Fruit fly (Drosophila melanogaster) whole organism, wandering third instar larva: ENCODE results near the gene Hsp67Ba.

ENCODE experiments used
- Abd-B ChIP-seq: fragments of >200 bp; optimal IDR thresholded peaks from 2 replicates; lab custom pipeline; 2017; ENCODE audit warnings: missing biosample characterization, missing genetic modification characterization
- CG32264 ChIP-seq: fragments of 200-800 bp; sonication (Bioruptor generic); optimal IDR thresholded peaks from 2 replicates; lab custom pipeline; 2016; ENCODE audit warnings: missing biosample characterization, missing genetic modification characterization
- CG9705 ChIP-seq: fragments of 200-800 bp; sonication (Bioruptor generic); optimal IDR thresholded peaks from 2 replicates; lab custom pipeline; 2018; ENCODE audit warnings: missing biosample characterization, mild to moderate bottlenecking, missing genetic modification characterization
- CrebA ChIP-seq: fragments of 200-800 bp; sonication (Bioruptor generic); optimal IDR thresholded peaks from 2 replicates; lab custom pipeline; 2016; ENCODE audit warnings: missing biosample characterization, mild to moderate bottlenecking, missing genetic modification characterization, borderline replicate concordance
- Dfd ChIP-seq: fragments of >200 bp; optimal IDR thresholded peaks from 2 replicates; lab custom pipeline; 2017; ENCODE audit warnings: missing biosample characterization, missing genetic modification characterization
- Dif ChIP-seq: fragments of 200-275, 200-300 bp; sonication (Bioruptor generic); optimal IDR thresholded peaks from 2 replicates; lab custom pipeline; 2018; ENCODE audit warnings: missing biosample characterization, missing genetic modification characterization; ENCODE audit not compliant: partially characterized antibody
- GATAd ChIP-seq: sonication (Bioruptor generic); optimal IDR thresholded peaks from 2 replicates; lab custom pipeline; 2016; ENCODE audit warnings: missing biosample characterization, missing genetic modification characterization
- HLH106 ChIP-seq: fragments of 200-800 bp; optimal IDR thresholded peaks from 3 replicates; lab custom pipeline; 2019; ENCODE audit warnings: missing biosample characterization, mild to moderate bottlenecking, missing genetic modification characterization, moderate library complexity
- Hnf4 ChIP-seq: fragments of 200-800 bp; sonication (Bioruptor generic); optimal IDR thresholded peaks from 2 replicates; lab custom pipeline; 2016; ENCODE audit warnings: missing biosample characterization, mild to moderate bottlenecking, missing genetic modification characterization
- Hr78 ChIP-seq: fragments of >200 bp; optimal IDR thresholded peaks from 2 replicates; lab custom pipeline; 2017; ENCODE audit warnings: missing biosample characterization, missing genetic modification characterization
- Hr83 ChIP-seq: fragments of 200-300 bp; sonication (Bioruptor generic); optimal IDR thresholded peaks from 2 replicates; lab custom pipeline; 2016; ENCODE audit warnings: missing biosample characterization, mild to moderate bottlenecking, missing genetic modification characterization, moderate library complexity; ENCODE audit not compliant: poor library complexity, severe bottlenecking
- Jra ChIP-seq: sonication (Bioruptor generic); optimal IDR thresholded peaks from 2 replicates; lab custom pipeline; 2016; ENCODE audit warnings: missing biosample characterization, missing genetic modification characterization
- Mio ChIP-seq: sonication (Bioruptor generic); optimal IDR thresholded peaks from 2 replicates; lab custom pipeline; 2016; ENCODE audit warnings: missing biosample characterization, missing genetic modification characterization
- Myc ChIP-seq: fragments of >200 bp; optimal IDR thresholded peaks from 2 replicates; lab custom pipeline; 2017
- N ChIP-seq: fragments of >200 bp; optimal IDR thresholded peaks from 2 replicates; lab custom pipeline; 2018; ENCODE audit warnings: missing biosample characterization, missing external identifiers, missing genetic modification characterization
- OdsH ChIP-seq: fragments of 200-800 bp; sonication (Bioruptor generic); optimal IDR thresholded peaks from 2 replicates; lab custom pipeline; 2016; ENCODE audit warnings: missing biosample characterization, mild to moderate bottlenecking, missing genetic modification characterization
- Rel ChIP-seq, 2 experiments: fragments of 200-800 bp; sonication (Bioruptor generic) in 1 of 2; optimal IDR thresholded peaks; 2 replicates in 1 of 2; 3 replicates in 1 of 2; lab custom pipeline; 2016 to 2019; ENCODE audit warnings: mild to moderate bottlenecking in 2 of 2, missing biosample characterization in 2 of 2, missing genetic modification characterization in 2 of 2, moderate library complexity in 1 of 2
- Sp1 ChIP-seq: fragments of 200-800 bp; sonication (Bioruptor generic); optimal IDR thresholded peaks from 3 replicates; lab custom pipeline; 2019; ENCODE audit warnings: missing biosample characterization, mild to moderate bottlenecking, missing genetic modification characterization, moderate library complexity
- Vsx2 ChIP-seq: fragments of 200-300, 225-300 bp; sonication (Bioruptor generic); optimal IDR thresholded peaks from 2 replicates; lab custom pipeline; 2018; ENCODE audit warnings: missing biosample characterization, missing genetic modification characterization; ENCODE audit not compliant: partially characterized antibody
- br ChIP-seq: fragments of 200-800 bp; sonication (Bioruptor generic); optimal IDR thresholded peaks from 2 replicates; lab custom pipeline; 2016; ENCODE audit warnings: missing biosample characterization, missing genetic modification characterization
- brk ChIP-seq: fragments of 200-800 bp; sonication (Bioruptor generic); optimal IDR thresholded peaks from 2 replicates; lab custom pipeline; 2016; ENCODE audit warnings: missing biosample characterization, mild to moderate bottlenecking, missing genetic modification characterization
- dl ChIP-seq, 2 experiments: fragments of 175-275, 200-275 bp in 1 of 2; fragments of 200-275 bp in 1 of 2; sonication (Bioruptor generic); optimal IDR thresholded peaks; lab custom pipeline; 2018; ENCODE audit warnings: mild to moderate bottlenecking in 2 of 2, missing biosample characterization in 2 of 2, missing genetic modification characterization in 2 of 2, moderate library complexity in 2 of 2; ENCODE audit not compliant: partially characterized antibody in 2 of 2, insufficient read depth in 1 of 2
- dmrt93B ChIP-seq: fragments of 200-800 bp; sonication (Bioruptor generic); optimal IDR thresholded peaks from 2 replicates; lab custom pipeline; 2018; ENCODE audit warnings: missing biosample characterization, mild to moderate bottlenecking, missing genetic modification characterization
- dsf ChIP-seq: sonication (Bioruptor generic); optimal IDR thresholded peaks from 2 replicates; lab custom pipeline; 2016; ENCODE audit warnings: missing biosample characterization, missing genetic modification characterization, borderline replicate concordance
- ey ChIP-seq: fragments of 200-800 bp; sonication (Bioruptor generic); optimal IDR thresholded peaks from 2 replicates; lab custom pipeline; 2016; ENCODE audit warnings: missing biosample characterization, missing genetic modification characterization
- foxo ChIP-seq, 2 experiments: fragments of 200-800 bp; sonication (Bioruptor generic); optimal IDR thresholded peaks; 2 replicates in 1 of 2; 3 replicates in 1 of 2; lab custom pipeline; 2016 to 2017; ENCODE audit warnings: missing biosample characterization in 2 of 2, missing genetic modification characterization in 2 of 2
- fru ChIP-seq: fragments of 200-800 bp; sonication (Bioruptor generic); optimal IDR thresholded peaks from 3 replicates; lab custom pipeline; 2016; ENCODE audit warnings: missing biosample characterization, mild to moderate bottlenecking, missing genetic modification characterization
- h ChIP-seq: fragments of 200-800 bp; sonication (Bioruptor generic); optimal IDR thresholded peaks from 3 replicates; lab custom pipeline; 2016; ENCODE audit warnings: missing biosample characterization, mild to moderate bottlenecking, missing genetic modification characterization
- jim ChIP-seq: fragments of 175-275, 200-325 bp; sonication (Bioruptor generic); optimal IDR thresholded peaks from 2 replicates; lab custom pipeline; 2016; ENCODE audit warnings: missing biosample characterization, mild to moderate bottlenecking, missing genetic modification characterization
- lola ChIP-seq: fragments of >200 bp; optimal IDR thresholded peaks from 2 replicates; lab custom pipeline; 2017; ENCODE audit warnings: missing biosample characterization, missing genetic modification characterization
- pan ChIP-seq: fragments of >200 bp; optimal IDR thresholded peaks from 2 replicates; lab custom pipeline; 2017
- psq ChIP-seq: fragments of 200-800 bp; sonication (Bioruptor generic); optimal IDR thresholded peaks from 3 replicates; lab custom pipeline; 2017; ENCODE audit warnings: missing biosample characterization, mild to moderate bottlenecking, missing genetic modification characterization, moderate library complexity
- rgr ChIP-seq: fragments of 200-800 bp; sonication (Bioruptor generic); optimal IDR thresholded peaks from 3 replicates; lab custom pipeline; 2016; ENCODE audit warnings: missing biosample characterization, mild to moderate bottlenecking, missing genetic modification characterization
- sage ChIP-seq: fragments of 200-800 bp; sonication (Bioruptor generic); optimal IDR thresholded peaks from 2 replicates; lab custom pipeline; 2016; ENCODE audit warnings: missing biosample characterization, mild to moderate bottlenecking, missing genetic modification characterization
- sv ChIP-seq: fragments of 200-800 bp; sonication (Bioruptor generic); optimal IDR thresholded peaks from 3 replicates; lab custom pipeline; 2016; ENCODE audit warnings: missing biosample characterization, missing genetic modification characterization
- tai ChIP-seq: sonication (Bioruptor generic); optimal IDR thresholded peaks from 2 replicates; lab custom pipeline; 2016; ENCODE audit warnings: missing biosample characterization, missing genetic modification characterization
- usp ChIP-seq: fragments of >200 bp; optimal IDR thresholded peaks from 2 replicates; lab custom pipeline; 2017; ENCODE audit warnings: missing biosample characterization, missing genetic modification characterization
- woc ChIP-seq: sonication (Bioruptor generic); optimal IDR thresholded peaks from 2 replicates; lab custom pipeline; 2016; ENCODE audit warnings: missing biosample characterization, mild to moderate bottlenecking, missing genetic modification characterization

Gene Hsp67Ba

DNA sequence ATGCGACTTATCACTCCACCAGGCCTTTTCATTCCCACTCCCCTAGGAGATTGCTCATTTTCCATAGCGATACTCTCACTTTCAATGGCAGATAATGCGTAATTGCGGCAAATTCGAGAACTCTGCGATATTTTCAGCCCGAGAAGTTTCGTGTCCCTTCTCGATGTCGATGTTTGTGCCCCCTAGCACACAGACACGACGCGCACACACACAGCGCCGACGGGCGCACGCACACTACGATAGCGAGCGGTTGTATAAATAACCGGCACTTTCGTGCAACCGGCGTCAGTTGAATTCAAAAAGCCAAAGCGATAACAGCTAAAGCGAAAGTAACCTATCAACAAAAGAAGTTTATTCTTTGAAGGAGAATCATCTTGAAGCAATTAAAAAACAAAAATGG is 2.3 kb upstream of the Hsp67Ba start, which contains the start of gene Hsp23:
Gene Hsp23 (plus strand): TSS at position 281 of the 400 bp plus-strand sequence.
- peak; percentile 6 for TF ChIP-seq sage
- no peak for TF ChIP-seq pan (lab: Kevin White, UChicago)
- TF ChIP-seq foxo (GFP tag; optimal IDR thresholded peaks at IDR 0.05; lab: Kevin White, UChicago) = peak; percentile 43 to 45
- TF ChIP-seq dsf (GFP tag; lab: Kevin White, UChicago) = no peak
- no peak for TF ChIP-seq jim
- no peak for TF ChIP-seq Rel (GFP tag; optimal IDR thresholded peaks at IDR 0.05; lab: Kevin White, UChicago)
- peak; percentile 47 for TF ChIP-seq Rel (tag; optimal IDR thresholded peaks at IDR 0.05; lab: Kevin White, UChicago)
- TF ChIP-seq OdsH (GFP tag; lab: Kevin White, UChicago) = peak; percentile 53
- TF ChIP-seq fru (GFP tag; lab: Kevin White, UChicago) = peak; percentile 50
- TF ChIP-seq brk = peak; percentile 71
- peak; percentile 12 for TF ChIP-seq CG32264
- no peak for TF ChIP-seq Mio (GFP tag; lab: Kevin White, UChicago)
- no peak for TF ChIP-seq Dfd
- peak; percentile 58 for TF ChIP-seq CrebA (GFP tag; lab: Kevin White, UChicago)
- TF ChIP-seq usp (GFP tag; lab: Kevin White, UChicago) = no peak
- no peak for TF ChIP-seq lola
- peak; percentile 59 for TF ChIP-seq Hnf4 (GFP tag; lab: Kevin White, UChicago)
- TF ChIP-seq sv (GFP tag; lab: Kevin White, UChicago) = no peak
- no peak for TF ChIP-seq Abd-B (GFP tag; lab: Kevin White, UChicago)
- peak; percentile 59 for TF ChIP-seq Dif (GFP tag; lab: Kevin White, UChicago)
- TF ChIP-seq br = peak; percentile 60
- no peak for TF ChIP-seq Hr78 (GFP tag; lab: Kevin White, UChicago)
- no peak for TF ChIP-seq CG9705 (GFP tag; lab: Kevin White, UChicago)
- peak in 1 of 2 experiments; percentile 7 for TF ChIP-seq dl (GFP tag; optimal IDR thresholded peaks at IDR 0.05; lab: Kevin White, UChicago; ENCODE audit: insufficient read depth in 1 of 2, partially characterized antibody in 2 of 2)
- no peak for TF ChIP-seq GATAd
- TF ChIP-seq Vsx2 (GFP tag; lab: Kevin White, UChicago) = no peak
- TF ChIP-seq rgr (GFP tag; lab: Kevin White, UChicago) = peak; percentile 37
- peak; percentile 28 for TF ChIP-seq HLH106 (tag; lab: Kevin White, UChicago)
- peak; percentile 26 for TF ChIP-seq woc (GFP tag; lab: Kevin White, UChicago)
- no peak for TF ChIP-seq tai (GFP tag; lab: Kevin White, UChicago)
- TF ChIP-seq N (GFP tag; lab: Kevin White, UChicago) = no peak
- peak; percentile 66 for TF ChIP-seq psq
- TF ChIP-seq h (GFP tag; lab: Kevin White, UChicago) = peak; percentile 35
- TF ChIP-seq Myc (lab: Kevin White, UChicago) = no peak
- no peak for TF ChIP-seq dmrt93B (GFP tag; lab: Kevin White, UChicago)
- TF ChIP-seq Sp1 = peak; percentile 27
- TF ChIP-seq ey = no peak
- peak; percentile 32 for TF ChIP-seq Jra (GFP tag; lab: Kevin White, UChicago)
- TF ChIP-seq Hr83 = peak; percentile 88

DNA sequence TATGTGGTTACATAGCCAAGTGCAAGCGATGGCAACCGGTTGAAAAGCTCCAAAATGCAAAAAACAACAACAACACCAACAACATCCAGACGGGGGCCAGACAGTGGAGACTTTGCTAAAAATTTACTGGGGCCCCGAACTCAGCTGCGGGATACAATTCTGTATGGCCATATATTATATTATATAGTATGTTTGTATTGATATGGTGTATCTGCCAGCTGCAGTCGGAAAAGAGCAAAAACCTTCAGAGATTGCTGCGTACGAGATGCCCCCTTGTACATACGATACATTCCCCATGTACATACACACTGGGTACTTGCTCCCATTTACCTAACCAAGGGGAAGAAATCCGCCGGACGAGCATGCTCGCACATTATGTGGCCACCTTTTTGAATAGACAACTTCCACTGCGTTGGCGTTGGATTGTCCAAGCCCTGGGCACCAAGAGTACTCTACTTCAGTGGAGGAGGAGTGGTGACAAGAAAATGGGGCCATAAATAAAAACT is 1.1 kb upstream of the Hsp67Ba start:
- TF ChIP-seq Rel (GFP tag; optimal IDR thresholded peaks at IDR 0.05; lab: Kevin White, UChicago) = no peak
- TF ChIP-seq Rel (tag; optimal IDR thresholded peaks at IDR 0.05; lab: Kevin White, UChicago) = peak; percentile 70
- TF ChIP-seq Sp1 = peak; percentile 36
- TF ChIP-seq usp (GFP tag; lab: Kevin White, UChicago) = no peak
- TF ChIP-seq dl (GFP tag; optimal IDR thresholded peaks at IDR 0.05; lab: Kevin White, UChicago; ENCODE audit: insufficient read depth in 1 of 2, partially characterized antibody in 2 of 2) = peak in 1 of 2 experiments; percentile 22
- no peak for TF ChIP-seq ey
- peak; percentile 7 for TF ChIP-seq HLH106 (tag; lab: Kevin White, UChicago)
- peak; percentile 39 for TF ChIP-seq CG9705 (GFP tag; lab: Kevin White, UChicago)
- TF ChIP-seq woc (GFP tag; lab: Kevin White, UChicago) = peak; percentile 6
- no peak for TF ChIP-seq h (GFP tag; lab: Kevin White, UChicago)
